Fruit fly (Drosophila melanogaster) whole organism, prepupa: Measurements from ENCODE around the gene mRpL55.

Source experiments
- CG10631 ChIP-seq: fragments of 200-800 bp; sonication (Bioruptor generic); optimal IDR thresholded peaks from 2 replicates; lab custom pipeline; 2016; ENCODE audit warnings: missing biosample characterization, missing genetic modification characterization
- CG11902 ChIP-seq: fragments of 200-800 bp; sonication (Bioruptor generic); optimal IDR thresholded peaks from 3 replicates; lab custom pipeline; 2016; ENCODE audit warnings: missing biosample characterization, missing genetic modification characterization
- CG4318 ChIP-seq: fragments of 200-800 bp; sonication (Bioruptor generic); optimal IDR thresholded peaks from 3 replicates; lab custom pipeline; 2017; ENCODE audit warnings: missing biosample characterization, mild to moderate bottlenecking, missing genetic modification characterization
- CG6854 ChIP-seq: fragments of 200-800 bp; sonication (Bioruptor generic); optimal IDR thresholded peaks from 2 replicates; lab custom pipeline; 2017; ENCODE audit warnings: missing biosample characterization, mild to moderate bottlenecking, missing genetic modification characterization
- Hr38 ChIP-seq: sonication (Bioruptor generic); optimal IDR thresholded peaks from 2 replicates; lab custom pipeline; 2016; ENCODE audit warnings: missing biosample characterization, missing genetic modification characterization
- spab ChIP-seq: fragments of 200-800 bp; sonication (Bioruptor generic); optimal IDR thresholded peaks from 2 replicates; lab custom pipeline; 2017; ENCODE audit warnings: missing biosample characterization, mild to moderate bottlenecking, missing genetic modification characterization, missing genetic modification reagents
- ss ChIP-seq, 2 experiments: fragments of 200-800 bp; sonication (Bioruptor generic); optimal IDR thresholded peaks; 2 replicates in 1 of 2; 3 replicates in 1 of 2; lab custom pipeline; 2017 to 2018; ENCODE audit warnings: mild to moderate bottlenecking in 2 of 2, missing biosample characterization in 2 of 2, missing genetic modification characterization in 2 of 2, moderate library complexity in 1 of 2

DNA sequence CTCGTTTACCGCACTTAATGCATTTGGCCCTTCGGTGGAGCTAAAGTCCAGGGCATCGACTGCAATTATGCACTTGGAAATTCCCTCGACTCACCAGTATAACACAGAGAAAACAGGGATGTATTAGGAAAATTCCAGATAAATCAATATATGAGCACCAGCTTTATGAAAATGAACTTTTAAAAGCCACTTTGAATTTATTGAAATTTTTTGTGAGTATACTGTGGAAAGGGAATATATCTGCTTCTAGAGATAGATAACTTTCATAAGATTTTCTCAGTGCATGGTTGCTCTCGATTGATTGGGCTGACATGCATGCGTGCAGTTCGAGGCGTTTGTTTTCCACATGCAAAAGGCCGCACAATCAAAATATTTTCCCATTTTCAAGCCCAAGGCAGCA lies 11.1 kb upstream of the mRpL55 start:
- TF ChIP-seq ss (GFP tag; optimal IDR thresholded peaks at IDR 0.05; lab: Kevin White, UChicago), result peak; percentile 49 to 77
- peak; percentile 18 for TF ChIP-seq CG11902 (GFP tag; lab: Kevin White, UChicago)
- no peak for TF ChIP-seq Hr38 (GFP tag; lab: Kevin White, UChicago)
- no peak for TF ChIP-seq CG6854 (GFP tag; lab: Kevin White, UChicago)
- TF ChIP-seq CG4318, result peak; percentile 54
- TF ChIP-seq CG10631, result peak; percentile 79
- TF ChIP-seq spab (GFP tag; lab: Kevin White, UChicago), result peak; percentile 71
